Fruit fly (Drosophila melanogaster): ENCODE data around the gene CG13766.

- TF ChIP-seq EcR (GFP tag; optimal IDR thresholded peaks at IDR 0.05) (no peak), Dll (optimal IDR thresholded peaks at IDR 0.05) (no peak), psq (optimal IDR thresholded peaks at IDR 0.05) (no peak), usp (GFP tag; optimal IDR thresholded peaks at IDR 0.05) (no peak), pan (optimal IDR thresholded peaks at IDR 0.05) (no peak)
Measured at dm6 chr2L:6584346-6584745, 18.4 kb upstream of the CG13766 start.
